Fruit fly (Drosophila melanogaster): ENCODE data around the gene msi.

msi gene

DNA sequence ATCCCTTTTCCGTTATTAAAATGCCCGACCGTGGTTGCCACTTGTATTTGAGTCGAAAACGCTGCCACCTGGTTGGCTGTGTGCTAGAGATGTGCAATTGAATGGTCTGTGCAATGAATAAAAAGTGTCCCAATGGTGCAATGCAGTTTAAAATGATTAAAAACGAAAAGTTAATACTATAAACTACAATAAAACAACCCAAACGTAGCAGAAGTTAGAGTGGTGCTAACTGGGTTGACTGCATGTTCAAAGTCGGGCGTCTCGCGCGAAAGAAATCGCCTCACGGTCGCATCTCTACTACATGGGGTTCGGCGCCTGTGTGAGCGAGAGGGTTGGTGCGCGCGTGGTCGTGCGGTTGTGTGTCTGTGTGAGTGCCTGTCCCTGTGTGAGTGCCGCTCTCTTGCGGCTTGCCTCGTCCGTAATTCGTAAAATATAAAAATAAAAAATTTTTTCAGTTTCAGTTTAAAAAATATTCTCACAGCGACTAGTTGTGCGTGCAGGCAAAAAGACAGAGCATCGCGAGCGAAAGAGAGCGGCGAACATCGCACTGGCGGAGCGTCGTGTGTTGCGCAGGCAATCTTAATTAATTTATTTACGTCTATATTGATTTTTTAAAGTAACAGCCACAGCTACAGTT, 131.1 kb downstream of the msi start (continued):
- TF ChIP-seq Fer1 (GFP tag; optimal IDR thresholded peaks at IDR 0.05): peak; percentile 95
- TF ChIP-seq CG8359 (GFP tag; optimal IDR thresholded peaks at IDR 0.05; ENCODE audit: borderline replicate concordance): peak; percentile 31
- peak; percentile 81 for TF ChIP-seq CG5245 (GFP tag; optimal IDR thresholded peaks at IDR 0.05)
- peak; percentile 74 for TF ChIP-seq CG15011 (GFP tag; optimal IDR thresholded peaks at IDR 0.05)
- peak; percentile 97 for TF ChIP-seq HmgZ (tag; optimal IDR thresholded peaks at IDR 0.05)
- peak; percentile 90 for TF ChIP-seq az2 (GFP tag; optimal IDR thresholded peaks at IDR 0.05)
- peak; percentile 91 for TF ChIP-seq vvl (GFP tag; IDR thresholded peaks at IDR 0.05)
- peak; percentile 72 for TF ChIP-seq ab (GFP tag; optimal IDR thresholded peaks at IDR 0.05)
- TF ChIP-seq zen2 (GFP tag; IDR thresholded peaks at IDR 0.05; ENCODE audit: partially characterized antibody): 0 out of 3 replicates have a peak, but pooled peaks have one; percentile 66
- peak; percentile 95 for TF ChIP-seq CG9817 (tag; optimal IDR thresholded peaks at IDR 0.05)
- TF ChIP-seq CG17186 (GFP tag; optimal IDR thresholded peaks at IDR 0.05): peak; percentile 93
- TF ChIP-seq kay (GFP tag; optimal IDR thresholded peaks at IDR 0.05): peak; percentile 91
- TF ChIP-seq Chrac-16 (GFP tag; optimal IDR thresholded peaks at IDR 0.05): peak; percentile 96
- TF ChIP-seq Drgx (GFP tag; IDR thresholded peaks at IDR 0.05): peak; percentile 69
- peak; percentile 94 for TF ChIP-seq CG13287 (GFP tag; IDR thresholded peaks at IDR 0.05; ENCODE audit: partially characterized antibody)
- peak; percentile 86 for TF ChIP-seq Sox102F (GFP tag; optimal IDR thresholded peaks at IDR 0.05)
- TF ChIP-seq Antp (GFP tag; optimal IDR thresholded peaks at IDR 0.05): peak; percentile 97
- peak; percentile 73 for TF ChIP-seq MTF-1 (GFP tag; optimal IDR thresholded peaks at IDR 0.05; ENCODE audit: borderline replicate concordance)
- peak; percentile 73 for TF ChIP-seq Vsx1 (GFP tag; optimal IDR thresholded peaks at IDR 0.05)
- peak; percentile 87 for TF ChIP-seq CG18764 (GFP tag; optimal IDR thresholded peaks at IDR 0.05)
- TF ChIP-seq Med (GFP tag): peak; percentile 99
- peak; percentile 90 for TF ChIP-seq CG17328 (GFP tag; IDR thresholded peaks at IDR 0.05)
- TF ChIP-seq CG4328 (GFP tag; optimal IDR thresholded peaks at IDR 0.05): peak; percentile 95
- TF ChIP-seq CG7745 (tag; optimal IDR thresholded peaks at IDR 0.05): peak; percentile 65
- peak; percentile 96 for TF ChIP-seq Xbp1 (GFP tag; optimal IDR thresholded peaks at IDR 0.05)
- peak; percentile 93 for TF ChIP-seq Lhr (GFP tag; optimal IDR thresholded peaks at IDR 0.05)
- peak; percentile 93 for TF ChIP-seq unc-4 (GFP tag; IDR thresholded peaks at IDR 0.05; ENCODE audit: partially characterized antibody)
- peak; percentile 68 for TF ChIP-seq CG1529 (GFP tag; optimal IDR thresholded peaks at IDR 0.05)
- TF ChIP-seq CG3407 (GFP tag; optimal IDR thresholded peaks at IDR 0.05): peak; percentile 77
- TF ChIP-seq hth (optimal IDR thresholded peaks at IDR 0.05): no peak
- TF ChIP-seq tio (GFP tag; optimal IDR thresholded peaks at IDR 0.05): peak; percentile 86
- peak; percentile 99 for TF ChIP-seq Sin3A (optimal IDR thresholded peaks at IDR 0.05)
- TF ChIP-seq ham (GFP tag; IDR thresholded peaks at IDR 0.05): peak; percentile 82
- TF ChIP-seq ERR (GFP tag; optimal IDR thresholded peaks at IDR 0.05): peak; percentile 93
- peak; percentile 95 for TF ChIP-seq phol (tag; optimal IDR thresholded peaks at IDR 0.05)
- TF ChIP-seq insv (GFP tag; optimal IDR thresholded peaks at IDR 0.05): peak in 1 of 2 experiments; percentile 73
- TF ChIP-seq CG6175 (GFP tag; IDR thresholded peaks at IDR 0.05): peak; percentile 83
- TF ChIP-seq Spps (tag; optimal IDR thresholded peaks at IDR 0.05): peak; percentile 65
- TF ChIP-seq klu (GFP tag; IDR thresholded peaks at IDR 0.05): peak; percentile 90
- TF ChIP-seq CG13624 (GFP tag; optimal IDR thresholded peaks at IDR 0.05): peak; percentile 97
- peak; percentile 71 for TF ChIP-seq hkb (optimal IDR thresholded peaks at IDR 0.05)
- TF ChIP-seq hkb (GFP tag; IDR thresholded peaks at IDR 0.05): peak; percentile 84
- TF ChIP-seq eve (GFP tag; optimal IDR thresholded peaks at IDR 0.05): peak in 1 of 2 experiments; percentile 85
